Fruit fly (Drosophila melanogaster): Measurements from ENCODE around the gene CG12531.

Gene CG12531

DNA sequence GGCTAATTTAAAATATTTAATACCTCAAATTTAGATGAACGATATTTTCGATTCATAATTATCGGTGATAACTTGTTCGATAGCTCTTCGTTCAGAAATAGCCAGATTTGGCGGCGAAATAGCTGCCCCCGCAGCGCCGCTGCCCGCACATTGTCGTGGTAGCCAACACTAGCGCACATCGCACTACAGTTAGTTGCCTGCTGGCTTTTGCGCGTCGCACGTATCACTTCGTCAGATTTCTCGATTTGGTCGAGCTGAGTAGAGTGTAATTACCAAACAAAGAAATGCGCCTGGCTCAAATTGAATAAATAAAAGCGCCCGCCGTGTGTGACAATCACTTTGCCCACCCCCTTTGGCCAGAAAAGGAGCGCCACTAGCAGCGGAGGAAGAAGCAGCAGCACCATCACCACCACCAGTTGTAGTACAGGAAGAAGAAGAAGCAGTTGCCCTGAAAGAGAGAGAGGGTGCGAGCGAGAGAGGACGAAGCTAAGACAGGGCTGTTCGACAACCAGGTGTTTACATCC, 32.0 kb downstream of the CG12531 start, which contains the start of gene Abcd3 (continued):
- TF ChIP-seq hb (GFP tag; IDR thresholded peaks at IDR 0.05; ENCODE audit: partially characterized antibody) (peak; percentile 67; the same call in 2 of the 3 replicates), CG17802 (tag; optimal IDR thresholded peaks at IDR 0.05) (no peak), mam (GFP tag; optimal IDR thresholded peaks at IDR 0.05) (no peak), sr (GFP tag; IDR thresholded peaks at IDR 0.05) (0 out of 3 replicates have a peak, but pooled peaks have one; percentile 43), CG8478 (optimal IDR thresholded peaks at IDR 0.05) (no peak), E2f2 (GFP tag; IDR thresholded peaks at IDR 0.05) (peak; percentile 67), Pdp1 (GFP tag; optimal IDR thresholded peaks at IDR 0.05) (peak; percentile 21 to 59), CG2712 (tag; optimal IDR thresholded peaks at IDR 0.05) (peak; percentile 19), CG1832 (GFP tag; optimal IDR thresholded peaks at IDR 0.05) (peak; percentile 87), CG1647 (GFP tag; optimal IDR thresholded peaks at IDR 0.05) (no peak), Mrtf (GFP tag; IDR thresholded peaks at IDR 0.05) (no peak), CG9437 (GFP tag; optimal IDR thresholded peaks at IDR 0.05) (no peak), abd-A (tag; optimal IDR thresholded peaks at IDR 0.05) (no peak), Side (GFP tag; optimal IDR thresholded peaks at IDR 0.05) (peak; percentile 34), gce (GFP tag; IDR thresholded peaks at IDR 0.05) (0 out of 3 replicates have a peak, but pooled peaks have one; percentile 45), ttk (GFP tag; IDR thresholded peaks at IDR 0.05) (no peak), CG14014 (GFP tag; IDR thresholded peaks at IDR 0.05) (peak; percentile 34; the same call in 1 of the 2 replicates), Stat92E (GFP tag; optimal IDR thresholded peaks at IDR 0.05) (peak in 1 of 3 experiments; percentile 87), Jarid2 (GFP tag; optimal IDR thresholded peaks at IDR 0.05) (peak; percentile 91), Mes4 (GFP tag; optimal IDR thresholded peaks at IDR 0.05) (no peak), CG6272 (GFP tag; IDR thresholded peaks at IDR 0.05) (no peak), Dip3 (GFP tag; optimal IDR thresholded peaks at IDR 0.05) (no peak), toy (GFP tag; IDR thresholded peaks at IDR 0.05) (no peak), dm (GFP tag; optimal IDR thresholded peaks at IDR 0.05) (peak; percentile 76), cas (GFP tag; IDR thresholded peaks at IDR 0.05) (no peak), CG15601 (tag; optimal IDR thresholded peaks at IDR 0.05) (no peak), CG31441 (GFP tag; IDR thresholded peaks at IDR 0.05) (0 out of 2 replicates have a peak, but pooled peaks have one; percentile 24), CG16863 (GFP tag; optimal IDR thresholded peaks at IDR 0.05) (no peak), CG12391 (tag; optimal IDR thresholded peaks at IDR 0.05) (no peak), Hr78 (GFP tag; optimal IDR thresholded peaks at IDR 0.05) (no peak), D19A (tag; optimal IDR thresholded peaks at IDR 0.05) (peak; percentile 6), da (GFP tag; optimal IDR thresholded peaks at IDR 0.05) (peak; percentile 62), Dip2 (GFP tag; IDR thresholded peaks at IDR 0.05) (no peak), sc (optimal IDR thresholded peaks at IDR 0.05) (no peak), sc (GFP tag; optimal IDR thresholded peaks at IDR 0.05) (no peak), CG4820 (GFP tag; optimal IDR thresholded peaks at IDR 0.05) (no peak), lilli (GFP tag; optimal IDR thresholded peaks at IDR 0.05) (peak; percentile 34), Nf-YB (GFP tag; optimal IDR thresholded peaks at IDR 0.05) (peak; percentile 13), z (GFP tag; IDR thresholded peaks at IDR 0.05) (0 out of 3 replicates have a peak, but pooled peaks have one; percentile 40), CG16779 (GFP tag; IDR thresholded peaks at IDR 0.05) (no peak), exex (tag; optimal IDR thresholded peaks at IDR 0.05) (peak; percentile 54), BEAF-32 (GFP tag; optimal IDR thresholded peaks at IDR 0.05) (peak; percentile 58), jigr1 (GFP tag; IDR thresholded peaks at IDR 0.05) (no peak), CG9609 (GFP tag; optimal IDR thresholded peaks at IDR 0.05) (no peak), Nf-YA (GFP tag; IDR thresholded peaks at IDR 0.05) (no peak), B-H1 (GFP tag; IDR thresholded peaks at IDR 0.05) (no peak), ac (GFP tag; optimal IDR thresholded peaks at IDR 0.05) (peak; percentile 66), CG3995 (GFP tag; optimal IDR thresholded peaks at IDR 0.05) (no peak), ara (GFP tag; IDR thresholded peaks at IDR 0.05) (peak; percentile 36; the same call in 1 of the 2 replicates), Sin3A (optimal IDR thresholded peaks at IDR 0.05) (peak; percentile 20), CG17829 (tag; optimal IDR thresholded peaks at IDR 0.05) (peak; percentile 49)
